Worm (Caenorhabditis elegans) whole organism, midembryonic: ENCODE results near the gene cfz-2.

Source experiments
- cog-1 ChIP-seq: sonication (generic microtip); optimal IDR thresholded peaks from 2 replicates; lab custom pipeline; 2016; ENCODE audit warnings: missing genetic modification characterization, missing compliant biosample characterization
- flt-1 ChIP-seq: fragments of 200-800 bp; sonication (Bioruptor generic); IDR thresholded peaks from 2 replicates; pipeline ENCODE4 v1.3.6; 2022; ENCODE audit warnings: missing genetic modification characterization, missing compliant biosample characterization
- klf-2 ChIP-seq: fragments of 200-800 bp; sonication (Bioruptor generic); conservative IDR thresholded peaks from 2 replicates; pipeline ENCODE4 v1.3.6; 2022; ENCODE audit warnings: missing genetic modification reagents, missing genetic modification characterization, missing compliant biosample characterization
- med-1 ChIP-seq: sonication (generic microtip); optimal IDR thresholded peaks from 2 replicates; lab custom pipeline; 2017; ENCODE audit warnings: missing genetic modification characterization, mild to moderate bottlenecking, missing compliant biosample characterization, antibody characterized with exemption, missing genetic modification reagents; ENCODE audit not compliant: insufficient read depth
- ref-1 ChIP-seq: fragments of 200-800 bp; sonication (Bioruptor generic); conservative IDR thresholded peaks from 2 replicates; pipeline ENCODE4 v1.3.6; 2022; ENCODE audit warnings: missing genetic modification reagents, missing genetic modification characterization, missing compliant biosample characterization
- tab-1 ChIP-seq: fragments of 200-800 bp; sonication (Bioruptor generic); IDR thresholded peaks from 2 replicates; pipeline ENCODE4 v1.3.6; 2022; ENCODE audit warnings: missing genetic modification characterization, missing compliant biosample characterization
- ztf-23 ChIP-seq: fragments of 200-800 bp; sonication (Bioruptor generic); IDR thresholded peaks from 2 replicates; pipeline ENCODE4 v1.3.6; 2022; ENCODE audit warnings: missing genetic modification reagents, missing genetic modification characterization, missing compliant biosample characterization
- ztf-29 ChIP-seq: fragments of 200-800 bp; sonication (Bioruptor generic); IDR thresholded peaks from 2 replicates; pipeline ENCODE4 v1.3.6; 2022; ENCODE audit warnings: missing genetic modification reagents, missing genetic modification characterization, missing compliant biosample characterization

ce11 chrV:3431535-3431990 lies 13.1 kb downstream of the cfz-2 start, which contains the start of the genes T20D4.19 and srj-9:
- no peak for TF ChIP-seq klf-2 (GFP tag; lab: Robert Waterston, UW)
- no peak for TF ChIP-seq tab-1 (GFP tag; lab: Robert Waterston, UW)
- no peak for TF ChIP-seq flt-1 (GFP tag; lab: Robert Waterston, UW)
- TF ChIP-seq ztf-23 (GFP tag; lab: Robert Waterston, UW), result no peak
- TF ChIP-seq ztf-29, result no peak
- TF ChIP-seq med-1, result no peak
- TF ChIP-seq ref-1, result no peak
- TF ChIP-seq cog-1 (tag; lab: Kevin White, UChicago), result no peak
